Fruit fly (Drosophila melanogaster) whole organism, adult: ENCODE data around the gene CG31862.

Source experiments
- CG11617 ChIP-seq: fragments of 200-800 bp; sonication (Bioruptor generic); optimal IDR thresholded peaks from 2 replicates; lab custom pipeline; 2017; ENCODE audit warnings: mild to moderate bottlenecking, missing biosample characterization, missing genetic modification reagents, missing genetic modification characterization
- CG33017 ChIP-seq: fragments of 200-800 bp; sonication (Bioruptor generic); optimal IDR thresholded peaks from 2 replicates; lab custom pipeline; 2018; ENCODE audit warnings: missing biosample characterization, mild to moderate bottlenecking, missing genetic modification characterization, moderate library complexity
- CG5204 ChIP-seq: fragments of 200-800 bp; sonication (Bioruptor generic); optimal IDR thresholded peaks from 2 replicates; lab custom pipeline; 2016; ENCODE audit warnings: missing biosample characterization, missing genetic modification characterization
- CG7101 ChIP-seq: fragments of 200-800 bp; sonication (Bioruptor generic); optimal IDR thresholded peaks from 2 replicates; lab custom pipeline; 2018; ENCODE audit warnings: missing biosample characterization, mild to moderate bottlenecking, missing genetic modification characterization, moderate library complexity
- Crg-1 ChIP-seq: fragments of 200-800 bp; sonication (Bioruptor generic); optimal IDR thresholded peaks from 2 replicates; lab custom pipeline; 2016; ENCODE audit warnings: missing biosample characterization, missing genetic modification characterization
- pad ChIP-seq: fragments of 200-800 bp; sonication (Bioruptor generic); optimal IDR thresholded peaks from 3 replicates; lab custom pipeline; 2017; ENCODE audit warnings: missing biosample characterization, missing genetic modification characterization, mild to moderate bottlenecking, moderate library complexity, missing genetic modification reagents
- tj ChIP-seq: fragments of 200-800 bp; sonication (Bioruptor generic); optimal IDR thresholded peaks from 3 replicates; lab custom pipeline; 2017; ENCODE audit warnings: missing biosample characterization, mild to moderate bottlenecking, missing genetic modification characterization, moderate library complexity

DNA sequence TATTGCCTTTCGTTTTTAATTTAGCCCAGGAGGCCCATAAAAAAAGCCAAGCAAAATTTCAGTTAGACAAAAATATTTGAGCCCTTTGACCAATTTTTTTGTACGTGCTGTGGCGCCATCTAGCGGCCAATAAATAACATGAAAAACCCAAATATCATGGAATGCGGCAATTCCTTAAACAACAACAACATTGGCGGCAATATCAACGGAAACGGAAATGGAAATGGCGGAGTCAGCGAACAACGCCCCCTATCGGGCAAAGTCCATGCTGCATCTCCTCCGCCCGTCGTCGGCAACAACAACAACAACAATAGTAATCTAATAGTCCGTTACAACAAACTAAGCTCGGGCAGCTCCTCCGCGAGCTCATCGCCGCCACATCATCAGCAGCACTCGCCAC, 34.9 kb downstream of the CG31862 start:
- TF ChIP-seq Crg-1 (GFP tag; lab: Kevin White, UChicago) (no peak), tj (GFP tag; lab: Kevin White, UChicago) (no peak), CG11617 (GFP tag; lab: Kevin White, UChicago) (no peak), CG7101 (tag; lab: Kevin White, UChicago) (no peak), CG5204 (GFP tag; lab: Kevin White, UChicago) (no peak), pad (GFP tag; lab: Kevin White, UChicago) (no peak), CG33017 (tag; lab: Kevin White, UChicago) (no peak)
